Worm (Caenorhabditis elegans): ENCODE measurements around the gene spp-27.
A peak's percentile ranks its signal among the peaks of the same experiment; 100 is the strongest.

Gene spp-27

DNA sequence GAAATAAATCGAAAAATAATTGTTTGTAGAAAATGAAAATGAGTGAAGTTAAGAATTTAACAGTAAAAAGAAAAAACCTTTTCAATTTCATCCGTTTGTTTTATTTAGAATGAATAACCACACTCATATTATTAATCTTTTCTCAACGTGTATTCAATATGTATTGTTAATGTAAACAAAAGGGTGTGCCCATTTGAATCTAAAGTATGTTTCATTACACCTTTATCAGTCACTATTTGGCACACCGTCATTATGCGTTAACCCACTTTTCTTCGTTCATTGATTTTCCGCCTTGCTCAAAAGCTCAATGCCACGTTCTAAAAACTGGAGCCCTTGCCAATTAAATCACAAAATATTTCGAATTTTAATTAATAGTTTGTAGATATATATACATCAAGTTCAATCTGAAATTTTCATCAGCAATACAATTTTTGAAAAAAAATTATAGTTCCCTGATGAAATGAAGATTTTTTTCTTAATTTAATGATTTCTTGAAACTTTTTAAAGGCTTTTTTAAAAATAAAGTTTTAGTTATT is 9.0 kb upstream of the spp-27 start, which contains the start of gene K04A8.1:
TSS of gene K04A8.1 (plus strand) at position 486 of the 536 bp plus-strand sequence.
- TF ChIP-seq elt-2 (tag; optimal IDR thresholded peaks at IDR 0.05) = peak; percentile 4
- TF ChIP-seq fkh-10 (GFP tag; optimal IDR thresholded peaks at IDR 0.05) = no peak

DNA sequence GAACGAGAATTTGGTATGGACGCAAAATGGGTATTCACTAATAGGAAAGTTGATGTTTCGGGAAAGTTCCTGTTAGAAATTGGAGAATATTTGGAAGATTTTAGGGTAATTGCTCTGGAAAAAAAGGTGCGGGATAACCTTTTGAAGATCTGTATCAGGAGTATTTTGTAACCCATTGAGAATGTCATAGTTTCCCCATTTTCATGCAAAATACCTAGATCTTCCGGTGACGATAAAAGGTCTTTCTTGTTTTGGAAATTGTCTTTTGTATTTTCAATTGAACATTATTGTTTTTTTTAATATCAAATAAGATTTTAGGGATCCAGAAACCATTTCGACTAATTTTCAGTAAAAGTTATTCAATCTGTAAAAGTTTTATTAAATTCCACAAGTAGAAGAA is 4.7 kb upstream of the spp-27 start, which contains the start of gene spp-19:
TSS of gene spp-19 (minus strand) at position 101 of the 400 bp plus-strand sequence.
- TF ChIP-seq blmp-1 (tag; optimal IDR thresholded peaks at IDR 0.05) (no peak), nhr-28 (tag; optimal IDR thresholded peaks at IDR 0.05) (no peak), nhr-71 (tag; optimal IDR thresholded peaks at IDR 0.05) (no peak), ceh-63 (GFP tag; optimal IDR thresholded peaks at IDR 0.05) (no peak), lin-15B (tag; optimal IDR thresholded peaks at IDR 0.05) (no peak), ceh-82 (tag; optimal IDR thresholded peaks at IDR 0.05) (no peak), fos-1 (tag; optimal IDR thresholded peaks at IDR 0.05) (no peak), unc-30 (tag; optimal IDR thresholded peaks at IDR 0.05) (no peak), aha-1 (tag; optimal IDR thresholded peaks at IDR 0.05) (no peak), tlp-1 (tag; optimal IDR thresholded peaks at IDR 0.05) (no peak), grh-1 (GFP tag; IDR thresholded peaks at IDR 0.05) (no peak), fkh-4 (tag; optimal IDR thresholded peaks at IDR 0.05; ENCODE audit: borderline replicate concordance) (no peak), hlh-4 (tag; optimal IDR thresholded peaks at IDR 0.05) (no peak), unc-98 (GFP tag; IDR thresholded peaks at IDR 0.05) (no peak), swsn-7 (tag; optimal IDR thresholded peaks at IDR 0.05) (no peak), sptf-1 (tag; optimal IDR thresholded peaks at IDR 0.05) (no peak), C34B4.2 (tag; optimal IDR thresholded peaks at IDR 0.05) (no peak)

DNA sequence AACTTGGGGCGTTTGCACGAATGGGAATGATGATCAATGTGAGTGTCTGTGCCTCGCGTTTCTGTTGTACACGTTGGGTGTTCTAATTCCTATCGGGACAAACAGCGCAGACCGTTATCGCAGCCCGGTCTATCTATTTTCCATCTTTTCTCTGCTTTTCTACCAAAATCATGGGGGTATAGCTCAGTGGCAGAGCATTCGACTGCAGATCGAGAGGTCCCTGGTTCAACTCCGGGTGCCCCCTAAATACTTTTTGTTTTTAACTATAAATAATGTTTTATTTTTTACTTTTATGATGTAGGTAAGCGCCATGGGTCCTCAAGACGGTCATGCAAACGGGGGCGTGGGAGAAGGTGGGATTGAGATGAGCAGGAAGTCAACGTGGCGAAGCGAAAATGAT is 2.6 kb upstream of the spp-27 start:
- TF ChIP-seq ets-5 (GFP tag; IDR thresholded peaks at IDR 0.05) = no peak
- TF ChIP-seq nhr-90 (tag; optimal IDR thresholded peaks at IDR 0.05; ENCODE audit: poor library complexity) = peak; percentile 18

DNA sequence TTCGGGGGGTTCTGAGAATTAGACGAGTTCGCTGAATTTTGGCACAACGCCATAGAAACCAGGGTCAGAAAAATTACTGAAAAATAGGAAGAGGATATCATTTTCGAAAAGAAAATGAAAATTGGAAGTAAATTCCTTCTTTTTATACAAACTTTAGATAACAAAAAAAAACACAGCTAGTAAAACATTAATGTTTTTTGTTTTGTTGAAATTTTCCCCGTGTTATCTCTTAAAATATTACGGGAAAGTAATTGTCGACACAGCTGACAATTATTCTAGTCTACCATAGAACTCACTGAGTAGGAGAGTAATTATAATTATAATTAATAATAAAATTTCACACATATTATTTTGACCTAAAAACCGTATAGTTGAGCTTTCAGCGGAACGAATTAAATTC is 2.2 kb upstream of the spp-27 start, which contains the start of gene spp-26:
TSS of gene spp-26 (minus strand) at position 101 of the 400 bp plus-strand sequence.
- TF ChIP-seq dpl-1 (GFP tag; optimal IDR thresholded peaks at IDR 0.05) (no peak), isw-1 (GFP tag; IDR thresholded peaks at IDR 0.05) (no peak), ztf-11 (tag; optimal IDR thresholded peaks at IDR 0.05) (no peak), Y116A8C.19 (tag; optimal IDR thresholded peaks at IDR 0.05; ENCODE audit: borderline replicate concordance) (no peak), skn-1 (tag; optimal IDR thresholded peaks at IDR 0.05) (no peak), lin-35 (GFP tag; optimal IDR thresholded peaks at IDR 0.05) (no peak), fkh-8 (tag; optimal IDR thresholded peaks at IDR 0.05) (no peak), hlh-17 (GFP tag; optimal IDR thresholded peaks at IDR 0.05; ENCODE audit: borderline replicate concordance) (no peak), C34B4.2 (tag; optimal IDR thresholded peaks at IDR 0.05) (no peak), jun-1 (tag; optimal IDR thresholded peaks at IDR 0.05) (no peak), fkh-10 (GFP tag; optimal IDR thresholded peaks at IDR 0.05) (no peak), mdl-1 (tag; optimal IDR thresholded peaks at IDR 0.05) (no peak), pax-3 (tag; optimal IDR thresholded peaks at IDR 0.05) (no peak), lin-39 (tag; optimal IDR thresholded peaks at IDR 0.05) (no peak), nhr-84 (tag; optimal IDR thresholded peaks at IDR 0.05) (no peak), egl-13 (tag; optimal IDR thresholded peaks at IDR 0.05) (no peak), aly-2 (tag; optimal IDR thresholded peaks at IDR 0.05) (no peak), rnt-1 (tag; optimal IDR thresholded peaks at IDR 0.05) (no peak)

Data from whole organism, L1 larva.